Fruit fly (Drosophila melanogaster) whole organism, adult: Measurements from ENCODE around the gene Top1.

Experiments used
- CG11617 ChIP-seq: fragments of 200-800 bp; sonication (Bioruptor generic); optimal IDR thresholded peaks from 2 replicates; lab custom pipeline; 2017; ENCODE audit warnings: mild to moderate bottlenecking, missing biosample characterization, missing genetic modification reagents, missing genetic modification characterization
- CG12768 ChIP-seq: fragments of 200-800 bp; sonication (Bioruptor generic); optimal IDR thresholded peaks from 2 replicates; lab custom pipeline; 2017; ENCODE audit warnings: missing biosample characterization, missing genetic modification characterization, mild to moderate bottlenecking, moderate library complexity, missing genetic modification reagents
- CG14711 ChIP-seq: fragments of 200-800 bp; sonication (Bioruptor generic); optimal IDR thresholded peaks from 2 replicates; lab custom pipeline; 2018; ENCODE audit warnings: missing biosample characterization, mild to moderate bottlenecking, missing genetic modification characterization, moderate library complexity
- CG1620 ChIP-seq: fragments of 200-800 bp; sonication (Bioruptor generic); optimal IDR thresholded peaks from 2 replicates; lab custom pipeline; 2016; ENCODE audit warnings: missing biosample characterization, missing genetic modification characterization
- CG33017 ChIP-seq: fragments of 200-800 bp; sonication (Bioruptor generic); optimal IDR thresholded peaks from 2 replicates; lab custom pipeline; 2018; ENCODE audit warnings: missing biosample characterization, mild to moderate bottlenecking, missing genetic modification characterization, moderate library complexity
- CG5204 ChIP-seq: fragments of 200-800 bp; sonication (Bioruptor generic); optimal IDR thresholded peaks from 2 replicates; lab custom pipeline; 2016; ENCODE audit warnings: missing biosample characterization, missing genetic modification characterization
- CG7045 ChIP-seq: fragments of 200-800 bp; sonication (Bioruptor generic); optimal IDR thresholded peaks from 2 replicates; lab custom pipeline; 2017; ENCODE audit warnings: missing biosample characterization, mild to moderate bottlenecking, missing genetic modification characterization
- CG7101 ChIP-seq: fragments of 200-800 bp; sonication (Bioruptor generic); optimal IDR thresholded peaks from 2 replicates; lab custom pipeline; 2018; ENCODE audit warnings: missing biosample characterization, mild to moderate bottlenecking, missing genetic modification characterization, moderate library complexity
- Clk ChIP-seq: fragments of 200-800 bp; sonication (Bioruptor generic); optimal IDR thresholded peaks from 2 replicates; lab custom pipeline; 2017; ENCODE audit warnings: missing biosample characterization, missing genetic modification characterization
- Crg-1 ChIP-seq: fragments of 200-800 bp; sonication (Bioruptor generic); optimal IDR thresholded peaks from 2 replicates; lab custom pipeline; 2016; ENCODE audit warnings: missing biosample characterization, missing genetic modification characterization
- Hr96 ChIP-seq: fragments of 200-800 bp; sonication (Bioruptor generic); optimal IDR thresholded peaks from 2 replicates; lab custom pipeline; 2016; ENCODE audit warnings: missing biosample characterization, missing genetic modification characterization
- Mnt ChIP-seq: fragments of 200-800 bp; sonication (Bioruptor generic); optimal IDR thresholded peaks from 2 replicates; lab custom pipeline; 2016; ENCODE audit warnings: missing biosample characterization, mild to moderate bottlenecking, missing genetic modification characterization
- bab1 ChIP-seq: fragments of 200-800 bp; sonication (Bioruptor generic); optimal IDR thresholded peaks from 3 replicates; lab custom pipeline; 2019; ENCODE audit warnings: missing biosample characterization, mild to moderate bottlenecking, missing genetic modification characterization, moderate library complexity
- cic ChIP-seq: fragments of 200-800 bp; sonication (Bioruptor generic); optimal IDR thresholded peaks from 2 replicates; lab custom pipeline; 2017; ENCODE audit warnings: missing biosample characterization, mild to moderate bottlenecking, missing genetic modification characterization, moderate library complexity
- cnc ChIP-seq, 2 experiments: fragments of >200 bp; optimal IDR thresholded peaks; 2 replicates each; lab custom pipeline; 2017
- kay ChIP-seq: fragments of 200-800 bp; sonication (Bioruptor generic); peaks from one replicate; lab custom pipeline; 2016; ENCODE audit warnings: missing biosample characterization, missing genetic modification characterization, borderline replicate concordance
- ovo ChIP-seq: fragments of 200-800 bp; sonication (Bioruptor generic); optimal IDR thresholded peaks from 2 replicates; lab custom pipeline; 2016; ENCODE audit warnings: missing biosample characterization, missing genetic modification characterization
- pad ChIP-seq: fragments of 200-800 bp; sonication (Bioruptor generic); optimal IDR thresholded peaks from 3 replicates; lab custom pipeline; 2017; ENCODE audit warnings: missing biosample characterization, missing genetic modification characterization, mild to moderate bottlenecking, moderate library complexity, missing genetic modification reagents
- tj ChIP-seq: fragments of 200-800 bp; sonication (Bioruptor generic); optimal IDR thresholded peaks from 3 replicates; lab custom pipeline; 2017; ENCODE audit warnings: missing biosample characterization, mild to moderate bottlenecking, missing genetic modification characterization, moderate library complexity
- toe ChIP-seq: fragments of 200-800 bp; sonication (Bioruptor generic); optimal IDR thresholded peaks from 2 replicates; lab custom pipeline; 2016; ENCODE audit warnings: missing biosample characterization, missing genetic modification characterization

Gene Top1

dm6 chrX:15307485-15308138 lies 11.7 kb upstream of the Top1 start:
- no peak for TF ChIP-seq CG12768
- TF ChIP-seq CG5204 (GFP tag; lab: Kevin White, UChicago): no peak
- no peak for TF ChIP-seq tj (GFP tag; lab: Kevin White, UChicago)
- TF ChIP-seq CG11617: no peak

- TF ChIP-seq Clk (no peak), CG5204 (GFP tag; lab: Kevin White, UChicago) (no peak), kay (GFP tag; lab: Kevin White, UChicago) (peak; percentile 85), CG11617 (peak; percentile 41), CG14711 (tag; lab: Kevin White, UChicago) (peak; percentile 25), cic (GFP tag; lab: Kevin White, UChicago) (peak; percentile 74), toe (GFP tag; lab: Kevin White, UChicago) (no peak), CG33017 (tag; lab: Kevin White, UChicago) (peak; percentile 23), tj (GFP tag; lab: Kevin White, UChicago) (peak; percentile 93), CG7045 (GFP tag; lab: Kevin White, UChicago) (peak; percentile 36), CG12768 (peak; percentile 17), CG1620 (GFP tag; lab: Kevin White, UChicago) (peak; percentile 47), CG7101 (tag; lab: Kevin White, UChicago) (peak; percentile 58), Hr96 (GFP tag; lab: Kevin White, UChicago) (no peak), cnc (optimal IDR thresholded peaks at IDR 0.05; lab: Kevin White, UChicago) (no peak), ovo (GFP tag; lab: Kevin White, UChicago) (peak; percentile 42), Crg-1 (GFP tag; lab: Kevin White, UChicago) (peak; percentile 51), Mnt (GFP tag; lab: Kevin White, UChicago) (peak; percentile 17), bab1 (GFP tag; lab: Kevin White, UChicago) (peak; percentile 57), pad (GFP tag; lab: Kevin White, UChicago) (peak; percentile 33)
Observed at dm6 chrX:15308456-15308954, 10.8 kb upstream of the Top1 start.

- TF ChIP-seq CG14711 (tag; lab: Kevin White, UChicago) (peak; percentile 2), bab1 (GFP tag; lab: Kevin White, UChicago) (no peak), cic (GFP tag; lab: Kevin White, UChicago) (no peak)
Observed at dm6 chrX:15309918-15310317, 9.4 kb upstream of the Top1 start.

- TF ChIP-seq CG33017 (tag; lab: Kevin White, UChicago): peak; percentile 46
- TF ChIP-seq CG7101 (tag; lab: Kevin White, UChicago): peak; percentile 87
- peak; percentile 62 for TF ChIP-seq bab1 (GFP tag; lab: Kevin White, UChicago)
- peak; percentile 80 for TF ChIP-seq CG7045 (GFP tag; lab: Kevin White, UChicago)
- peak; percentile 70 for TF ChIP-seq tj (GFP tag; lab: Kevin White, UChicago)
- TF ChIP-seq cnc (optimal IDR thresholded peaks at IDR 0.05; lab: Kevin White, UChicago): no peak
- TF ChIP-seq cic (GFP tag; lab: Kevin White, UChicago): peak; percentile 58
- peak; percentile 68 for TF ChIP-seq CG14711 (tag; lab: Kevin White, UChicago)
- peak; percentile 94 for TF ChIP-seq CG11617
- peak; percentile 47 for TF ChIP-seq CG1620 (GFP tag; lab: Kevin White, UChicago)
- TF ChIP-seq Crg-1 (GFP tag; lab: Kevin White, UChicago): peak; percentile 21
- TF ChIP-seq kay (GFP tag; lab: Kevin White, UChicago): peak; percentile 75
- TF ChIP-seq ovo (GFP tag; lab: Kevin White, UChicago): peak; percentile 75
- no peak for TF ChIP-seq Mnt (GFP tag; lab: Kevin White, UChicago)
- TF ChIP-seq CG12768: peak; percentile 70
- TF ChIP-seq CG5204 (GFP tag; lab: Kevin White, UChicago): peak; percentile 73
- TF ChIP-seq toe (GFP tag; lab: Kevin White, UChicago): peak; percentile 61
- TF ChIP-seq pad (GFP tag; lab: Kevin White, UChicago): peak; percentile 79
- peak; percentile 55 for TF ChIP-seq Clk
- TF ChIP-seq Hr96 (GFP tag; lab: Kevin White, UChicago): peak; percentile 79
Observed at dm6 chrX:15312074-15312881, 7.0 kb upstream of the Top1 start.

dm6 chrX:15312882-15313154 lies 6.5 kb upstream of the Top1 start:
- no peak for TF ChIP-seq CG11617
- peak; percentile 78 for TF ChIP-seq tj (GFP tag; lab: Kevin White, UChicago)
- no peak for TF ChIP-seq CG1620 (GFP tag; lab: Kevin White, UChicago)

dm6 chrX:15313389-15313788 lies 5.9 kb upstream of the Top1 start:
- TF ChIP-seq Clk (no peak), CG11617 (no peak), Crg-1 (GFP tag; lab: Kevin White, UChicago) (no peak), CG7101 (tag; lab: Kevin White, UChicago) (no peak), CG5204 (GFP tag; lab: Kevin White, UChicago) (no peak), Mnt (GFP tag; lab: Kevin White, UChicago) (no peak), CG12768 (no peak), pad (GFP tag; lab: Kevin White, UChicago) (no peak), tj (GFP tag; lab: Kevin White, UChicago) (no peak)
